Fruit fly (Drosophila melanogaster): ENCODE data around the gene mthl11.

DNA sequence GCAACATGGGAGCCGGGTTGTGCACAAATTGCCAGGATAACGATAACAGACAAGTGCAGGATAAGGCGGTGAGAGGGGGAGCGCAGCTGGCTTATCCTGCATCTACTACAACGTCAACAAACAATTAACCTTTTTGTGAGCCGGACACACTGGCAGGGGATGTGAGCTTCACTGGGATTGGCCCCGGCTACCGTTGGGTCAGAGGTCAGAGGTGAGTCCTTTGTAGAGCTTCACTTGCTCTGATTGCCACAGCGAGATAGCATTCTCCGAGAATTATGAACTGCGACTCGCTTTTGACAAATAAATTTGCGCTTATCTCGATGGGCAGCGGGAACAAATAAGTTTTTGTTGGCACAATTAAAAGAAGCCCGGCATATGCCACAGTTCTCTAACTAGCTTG, 31.0 kb upstream of the mthl11 start:
- TF ChIP-seq Met (GFP tag; optimal IDR thresholded peaks at IDR 0.05): no peak
- TF ChIP-seq CG10631 (GFP tag; optimal IDR thresholded peaks at IDR 0.05): no peak
- no peak for TF ChIP-seq Eip75B (GFP tag; optimal IDR thresholded peaks at IDR 0.05)

Measured in whole organism, prepupa.